Worm (Caenorhabditis elegans) whole organism, midembryonic: Measurements from ENCODE around the gene K08D10.10.

Experiments
- T22C8.4 ChIP-seq: fragments of 200-800 bp; sonication (Bioruptor generic); IDR thresholded peaks from 2 replicates; pipeline ENCODE4 v1.3.6; 2022; ENCODE audit warnings: missing genetic modification characterization, missing compliant biosample characterization
- cog-1 ChIP-seq: sonication (generic microtip); optimal IDR thresholded peaks from 2 replicates; lab custom pipeline; 2016; ENCODE audit warnings: missing genetic modification characterization, missing compliant biosample characterization
- flt-1 ChIP-seq: fragments of 200-800 bp; sonication (Bioruptor generic); IDR thresholded peaks from 2 replicates; pipeline ENCODE4 v1.3.6; 2022; ENCODE audit warnings: missing genetic modification characterization, missing compliant biosample characterization
- klf-2 ChIP-seq: fragments of 200-800 bp; sonication (Bioruptor generic); conservative IDR thresholded peaks from 2 replicates; pipeline ENCODE4 v1.3.6; 2022; ENCODE audit warnings: missing genetic modification reagents, missing genetic modification characterization, missing compliant biosample characterization
- ref-1 ChIP-seq: fragments of 200-800 bp; sonication (Bioruptor generic); conservative IDR thresholded peaks from 2 replicates; pipeline ENCODE4 v1.3.6; 2022; ENCODE audit warnings: missing genetic modification reagents, missing genetic modification characterization, missing compliant biosample characterization
- tab-1 ChIP-seq: fragments of 200-800 bp; sonication (Bioruptor generic); IDR thresholded peaks from 2 replicates; pipeline ENCODE4 v1.3.6; 2022; ENCODE audit warnings: missing genetic modification characterization, missing compliant biosample characterization
- ztf-23 ChIP-seq: fragments of 200-800 bp; sonication (Bioruptor generic); IDR thresholded peaks from 2 replicates; pipeline ENCODE4 v1.3.6; 2022; ENCODE audit warnings: missing genetic modification reagents, missing genetic modification characterization, missing compliant biosample characterization
- ztf-29 ChIP-seq: fragments of 200-800 bp; sonication (Bioruptor generic); IDR thresholded peaks from 2 replicates; pipeline ENCODE4 v1.3.6; 2022; ENCODE audit warnings: missing genetic modification reagents, missing genetic modification characterization, missing compliant biosample characterization

- no peak for TF ChIP-seq cog-1
- TF ChIP-seq T22C8.4, result no peak
- TF ChIP-seq flt-1, result no peak
- TF ChIP-seq tab-1 (GFP tag; lab: Robert Waterston, UW), result no peak
- TF ChIP-seq ztf-29 (GFP tag; lab: Robert Waterston, UW), result no peak
- TF ChIP-seq klf-2 (GFP tag; lab: Robert Waterston, UW), result no peak
- TF ChIP-seq ztf-23 (GFP tag; lab: Robert Waterston, UW), result no peak
- TF ChIP-seq ref-1, result no peak
Measured at ce11 chrIV:4139022-4139421, 13.0 kb upstream of the K08D10.10 start, which contains the start of gene F49F1.10.
